Worm (Caenorhabditis elegans) whole organism, L4/young adult: ENCODE results near the gene cdr-7.

Source experiments
- W03F9.2 ChIP-seq: fragments of 150-350 bp; optimal IDR thresholded peaks from 2 replicates; lab custom pipeline; 2014; ENCODE audit warnings: missing biosample characterization, missing genetic modification characterization
- him-1 ChIP-seq: sonication (generic microtip); optimal IDR thresholded peaks from 2 replicates; lab custom pipeline; 2016; ENCODE audit warnings: missing genotype, missing genetic modification reagents, missing genetic modification characterization, missing compliant biosample characterization

- no peak for TF ChIP-seq him-1 (tag; lab: Kevin White, UChicago)
- TF ChIP-seq W03F9.2 (tag; lab: Kevin White, UChicago), result no peak
Measured at ce11 chrV:12421360-12421759, 9.4 kb upstream of the cdr-7 start.
